Fruit fly (Drosophila melanogaster): ENCODE measurements around the gene RPA2.

DNA sequence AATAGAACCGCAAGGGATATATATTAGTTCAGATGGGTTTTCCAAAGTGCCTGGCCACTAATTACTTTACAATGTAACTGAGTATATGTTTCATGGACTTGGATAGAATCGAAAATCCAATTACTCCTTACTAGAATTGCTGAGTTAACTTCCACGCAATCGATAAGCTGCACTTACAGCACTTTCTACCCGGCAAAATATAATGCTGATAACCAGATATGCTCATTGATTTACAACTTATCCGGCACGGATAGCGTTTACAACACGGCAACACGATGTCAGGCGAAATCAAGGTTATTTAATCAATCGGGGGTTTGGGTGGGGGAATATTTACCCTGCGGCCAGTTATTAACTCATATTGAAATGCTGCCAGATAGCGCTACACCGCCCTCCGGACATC is 12.4 kb downstream of the RPA2 start:
- no peak for TF ChIP-seq CTCF (optimal IDR thresholded peaks at IDR 0.05)
- TF ChIP-seq CG8478 (optimal IDR thresholded peaks at IDR 0.05), result no peak

All from S2 (cell line).